Fruit fly (Drosophila melanogaster) whole organism, embryonic: Measurements from ENCODE around the gene CG34242.

Experiments used
- CG10565 ChIP-seq: fragments of 200-800 bp; sonication (Bioruptor generic); optimal IDR thresholded peaks from 3 replicates; lab custom pipeline; 2016; ENCODE audit warnings: missing biosample characterization, mild to moderate bottlenecking, missing genetic modification characterization
- CG11093 ChIP-seq: fragments of 200-800 bp; sonication (Bioruptor generic); IDR thresholded peaks from 3 replicates; pipeline ENCODE4 v1.3.6; 2022; ENCODE audit warnings: missing biosample characterization, missing genetic modification characterization
- CG11247 ChIP-seq: fragments of 200-800 bp; sonication (Bioruptor generic); IDR thresholded peaks from 2 replicates; pipeline ENCODE4 v1.3.6; 2022; ENCODE audit warnings: missing biosample characterization, missing genetic modification characterization
- CG11696 ChIP-seq: fragments of 200-800 bp; sonication (Bioruptor generic); IDR thresholded peaks from 2 replicates; pipeline ENCODE4 v1.3.6; 2022; ENCODE audit warnings: missing biosample characterization, missing genetic modification characterization
- CG12071 ChIP-seq: fragments of 200-800 bp; sonication (Bioruptor generic); optimal IDR thresholded peaks from 3 replicates; lab custom pipeline; 2018; ENCODE audit warnings: missing biosample characterization, mild to moderate bottlenecking, missing genetic modification characterization
- CG12219 ChIP-seq: fragments of 200-800 bp; sonication (Bioruptor generic); optimal IDR thresholded peaks from 3 replicates; lab custom pipeline; 2018; ENCODE audit warnings: missing biosample characterization, mild to moderate bottlenecking, missing genetic modification characterization
- CG13775 ChIP-seq: fragments of 200-800 bp; sonication (Bioruptor generic); optimal IDR thresholded peaks from 3 replicates; lab custom pipeline; 2017; ENCODE audit warnings: missing biosample characterization, mild to moderate bottlenecking, missing genetic modification characterization
- CG14050 ChIP-seq: fragments of 200-800 bp; sonication (Bioruptor generic); IDR thresholded peaks from 3 replicates; pipeline ENCODE4 v1.3.6; 2022; ENCODE audit warnings: missing biosample characterization, missing genetic modification characterization
- CG14441 ChIP-seq: fragments of 200-800 bp; sonication (Bioruptor generic); IDR thresholded peaks from 2 replicates; pipeline ENCODE4 v1.3.6; 2022; ENCODE audit warnings: missing biosample characterization, missing genetic modification characterization
- CG16863 ChIP-seq: fragments of 200-800 bp; sonication (Bioruptor generic); optimal IDR thresholded peaks from 3 replicates; lab custom pipeline; 2016; ENCODE audit warnings: missing biosample characterization, missing genetic modification characterization
- CG17361 ChIP-seq: fragments of 200-800 bp; sonication (Bioruptor generic); IDR thresholded peaks from 3 replicates; pipeline ENCODE4 v1.3.6; 2022; ENCODE audit warnings: missing biosample characterization, missing genetic modification characterization
- CG18011 ChIP-seq: fragments of 200-800 bp; sonication (Bioruptor generic); optimal IDR thresholded peaks from 2 replicates; lab custom pipeline; 2017; ENCODE audit warnings: missing biosample characterization, missing genetic modification characterization, mild to moderate bottlenecking, moderate library complexity, missing genotype
- CG18599 ChIP-seq: fragments of 200-800 bp; sonication (Bioruptor generic); optimal IDR thresholded peaks from 3 replicates; lab custom pipeline; 2017; ENCODE audit warnings: missing biosample characterization, missing genetic modification characterization, mild to moderate bottlenecking, moderate library complexity, missing genetic modification reagents
- CG18619 ChIP-seq: fragments of 200-800 bp; sonication (Bioruptor generic); optimal IDR thresholded peaks from 3 replicates; lab custom pipeline; 2017; ENCODE audit warnings: missing biosample characterization, mild to moderate bottlenecking, missing genetic modification characterization
- CG2712 ChIP-seq: fragments of 200-800 bp; optimal IDR thresholded peaks from 3 replicates; lab custom pipeline; 2019; ENCODE audit warnings: missing biosample characterization, mild to moderate bottlenecking, missing genetic modification characterization, moderate library complexity
- CG2875 ChIP-seq: fragments of 200-800 bp; sonication (Bioruptor generic); optimal IDR thresholded peaks from 2 replicates; lab custom pipeline; 2017; ENCODE audit warnings: missing biosample characterization, mild to moderate bottlenecking, missing genetic modification characterization, missing genetic modification reagents
- CG3163 ChIP-seq: fragments of 200-800 bp; sonication (Bioruptor generic); optimal IDR thresholded peaks from 3 replicates; lab custom pipeline; 2016; ENCODE audit warnings: missing biosample characterization, missing genetic modification characterization
- CG7357 ChIP-seq: fragments of 200-800 bp; sonication (Bioruptor generic); IDR thresholded peaks from 3 replicates; pipeline ENCODE4 v1.3.6; 2022; ENCODE audit warnings: missing biosample characterization, missing genetic modification characterization
- CTCF ChIP-seq: fragments of 200-800 bp; sonication (Bioruptor generic); optimal IDR thresholded peaks from 2 replicates; lab custom pipeline; 2017; ENCODE audit warnings: missing biosample characterization, mild to moderate bottlenecking, missing genetic modification characterization, moderate library complexity
- Camta ChIP-seq: fragments of 200-800 bp; sonication (Bioruptor generic); optimal IDR thresholded peaks from 2 replicates; lab custom pipeline; 2016; ENCODE audit warnings: missing biosample characterization, missing genetic modification characterization
- D19B ChIP-seq: fragments of 200-800 bp; sonication (Bioruptor generic); optimal IDR thresholded peaks from 2 replicates; lab custom pipeline; 2017; ENCODE audit warnings: missing biosample characterization, mild to moderate bottlenecking, missing genetic modification characterization
- Dll ChIP-seq: fragments of 200-800 bp; sonication (Bioruptor generic); IDR thresholded peaks from 4 replicates; pipeline ENCODE4 v1.3.6; 2022; ENCODE audit warnings: missing biosample characterization, missing genetic modification characterization; ENCODE audit not compliant: partially characterized antibody
- E2f2 ChIP-seq: fragments of 200-800 bp; sonication (Bioruptor generic); IDR thresholded peaks from 2 replicates; pipeline ENCODE4 v1.3.6; 2022; ENCODE audit warnings: missing biosample characterization, missing genetic modification characterization
- ERR ChIP-seq: fragments of 200-800 bp; sonication (Bioruptor generic); optimal IDR thresholded peaks from 2 replicates; lab custom pipeline; 2016; ENCODE audit warnings: missing biosample characterization, missing genetic modification characterization
- HmgZ ChIP-seq: fragments of 200-800 bp; sonication (Bioruptor generic); optimal IDR thresholded peaks from 2 replicates; lab custom pipeline; 2018; ENCODE audit warnings: missing biosample characterization, mild to moderate bottlenecking, missing genetic modification characterization
- Hmx ChIP-seq: fragments of 200-800 bp; sonication (Bioruptor generic); optimal IDR thresholded peaks from 2 replicates; lab custom pipeline; 2016; ENCODE audit warnings: missing biosample characterization, missing genetic modification characterization
- Hr78 ChIP-seq, 2 experiments: fragments of 200-800 bp in 1 of 2; fragments of >200 bp in 1 of 2; sonication (Bioruptor generic) in 1 of 2; optimal IDR thresholded peaks; 2 replicates each; lab custom pipeline; 2017 to 2019; ENCODE audit warnings: missing biosample characterization in 2 of 2, missing genetic modification characterization in 2 of 2, mild to moderate bottlenecking in 1 of 2, moderate library complexity in 1 of 2
- Max ChIP-seq: fragments of 200-800 bp; sonication (Bioruptor generic); optimal IDR thresholded peaks from 2 replicates; lab custom pipeline; 2016; ENCODE audit warnings: missing biosample characterization, mild to moderate bottlenecking, missing genetic modification characterization
- Mes4 ChIP-seq: fragments of 200-800 bp; sonication (Bioruptor generic); optimal IDR thresholded peaks from 2 replicates; lab custom pipeline; 2016; ENCODE audit warnings: missing biosample characterization, missing genetic modification characterization
- Mrtf ChIP-seq: fragments of 200-800 bp; sonication (Bioruptor generic); IDR thresholded peaks from 3 replicates; pipeline ENCODE4 v1.3.6; 2022; ENCODE audit warnings: missing biosample characterization, missing genetic modification characterization
- NFAT ChIP-seq: fragments of 200-800 bp; sonication (Bioruptor generic); IDR thresholded peaks from 2 replicates; pipeline ENCODE4 v1.3.6; 2022; ENCODE audit warnings: missing biosample characterization, missing genetic modification characterization
- Xbp1 ChIP-seq: fragments of 200-800 bp; sonication (Bioruptor generic); optimal IDR thresholded peaks from 3 replicates; lab custom pipeline; 2016; ENCODE audit warnings: missing biosample characterization, mild to moderate bottlenecking, missing genetic modification characterization
- ac ChIP-seq: fragments of 200-800 bp; sonication (Bioruptor generic); optimal IDR thresholded peaks from 3 replicates; lab custom pipeline; 2017; ENCODE audit warnings: missing biosample characterization, mild to moderate bottlenecking, missing genetic modification characterization
- aop ChIP-seq: fragments of 200-800 bp; sonication (Bioruptor generic); IDR thresholded peaks from 2 replicates; pipeline ENCODE4 v1.3.6; 2022; ENCODE audit warnings: missing biosample characterization, missing genetic modification characterization
- chinmo ChIP-seq: fragments of 200-800 bp; sonication (Bioruptor generic); IDR thresholded peaks from 4 replicates; pipeline ENCODE4 v1.3.6; 2022; ENCODE audit warnings: missing biosample characterization, missing genetic modification characterization; ENCODE audit not compliant: partially characterized antibody
- corto ChIP-seq: fragments of 200-800 bp; sonication (Bioruptor generic); optimal IDR thresholded peaks from 2 replicates; lab custom pipeline; 2016; ENCODE audit warnings: missing biosample characterization, mild to moderate bottlenecking, missing genetic modification characterization, moderate library complexity
- dmrt99B ChIP-seq: fragments of 200-800 bp; sonication (Bioruptor generic); optimal IDR thresholded peaks from 2 replicates; lab custom pipeline; 2018; ENCODE audit warnings: missing biosample characterization, mild to moderate bottlenecking, missing genetic modification characterization, moderate library complexity
- gem ChIP-seq: fragments of 200-800 bp; sonication (Bioruptor generic); optimal IDR thresholded peaks from 2 replicates; lab custom pipeline; 2019; ENCODE audit warnings: missing biosample characterization, mild to moderate bottlenecking, missing genetic modification characterization, moderate library complexity
- hbn ChIP-seq: fragments of 200-800 bp; sonication (Bioruptor generic); IDR thresholded peaks from 2 replicates; pipeline ENCODE4 v1.3.6; 2022; ENCODE audit warnings: missing biosample characterization, missing genetic modification characterization; ENCODE audit not compliant: partially characterized antibody
- klu ChIP-seq: fragments of 200-800 bp; sonication (Bioruptor generic); IDR thresholded peaks from 2 replicates; pipeline ENCODE4 v1.3.6; 2022; ENCODE audit warnings: missing biosample characterization, missing genetic modification characterization
- maf-S ChIP-seq: fragments of 200-800 bp; sonication (Bioruptor generic); optimal IDR thresholded peaks from 2 replicates; lab custom pipeline; 2016; ENCODE audit warnings: missing biosample characterization, missing genetic modification characterization
- org-1 ChIP-seq: fragments of 200-800 bp; sonication (Bioruptor generic); optimal IDR thresholded peaks from 2 replicates; lab custom pipeline; 2017; ENCODE audit warnings: missing biosample characterization, missing genetic modification characterization
- pan ChIP-seq, 4 experiments: fragments of >200 bp in 3 of 4; fragments of 200-800 bp in 1 of 4; sonication (Bioruptor generic) in 1 of 4; optimal IDR thresholded peaks in 3 of 4; IDR thresholded peaks in 1 of 4; 2 replicates each; pipeline versions ENCODE4 v1.3.6 to Lab custom; 2017 to 2022; ENCODE audit warnings: missing biosample characterization in 2 of 4, missing genetic modification characterization in 2 of 4, mixed read lengths in 1 of 4
- pnt ChIP-seq: fragments of 200-800 bp; sonication (Bioruptor generic); optimal IDR thresholded peaks from 3 replicates; lab custom pipeline; 2016; ENCODE audit warnings: missing biosample characterization, missing genetic modification characterization
- pros ChIP-seq: fragments of 200-800 bp; sonication (Bioruptor generic); optimal IDR thresholded peaks from 3 replicates; lab custom pipeline; 2019; ENCODE audit warnings: missing biosample characterization, mild to moderate bottlenecking, missing genetic modification characterization, moderate library complexity
- sna ChIP-seq: fragments of 200-800 bp; sonication (Bioruptor generic); IDR thresholded peaks from 2 replicates; pipeline ENCODE4 v1.3.6; 2022; ENCODE audit warnings: missing biosample characterization, missing genetic modification characterization; ENCODE audit not compliant: partially characterized antibody
- tll ChIP-seq, 2 experiments: fragments of 200-800 bp in 1 of 2; fragments of >200 bp in 1 of 2; sonication (Bioruptor generic) in 1 of 2; optimal IDR thresholded peaks; 2 replicates each; lab custom pipeline; 2017 to 2019; ENCODE audit warnings: missing biosample characterization in 2 of 2, missing genetic modification characterization in 2 of 2, mild to moderate bottlenecking in 1 of 2, moderate library complexity in 1 of 2
- ttk ChIP-seq: fragments of 200-800 bp; sonication (Bioruptor generic); IDR thresholded peaks from 2 replicates; pipeline ENCODE4 v2.1.2; 2022; ENCODE audit warnings: missing biosample characterization, missing genetic modification characterization
- zfh1 ChIP-seq: fragments of 200-800 bp; sonication (Bioruptor generic); IDR thresholded peaks from 3 replicates; pipeline ENCODE4 v1.3.6; 2022; ENCODE audit warnings: missing biosample characterization, missing genetic modification characterization

The CG34242 gene

dm6 chr3L:12529431-12530007, 4.3 kb upstream of the CG34242 start (continued):
- peak; percentile 60 for TF ChIP-seq CG2712 (tag; lab: Kevin White, UChicago)
- TF ChIP-seq Hr78 (GFP tag; optimal IDR thresholded peaks at IDR 0.05; lab: Kevin White, UChicago) = peak in 1 of 2 experiments; percentile 53
- TF ChIP-seq zfh1 = peak; percentile 68
- TF ChIP-seq CG13775 (GFP tag; lab: Kevin White, UChicago) = peak; percentile 15
- TF ChIP-seq CTCF (GFP tag; lab: Kevin White, UChicago) = peak; percentile 15
- peak; percentile 62 for TF ChIP-seq CG12219 (GFP tag; lab: Kevin White, UChicago)
- 0 out of 3 replicates have a peak, but pooled peaks have one; percentile 29 for TF ChIP-seq CG7357 (GFP tag; lab: Robert Waterston, UW)
- TF ChIP-seq pan (optimal IDR thresholded peaks at IDR 0.05; lab: Kevin White, UChicago) = no peak
- peak in 1 of 2 experiments; percentile 60 for TF ChIP-seq pan (GFP tag; optimal IDR thresholded peaks at IDR 0.05 in 1 of 2, IDR thresholded peaks at IDR 0.05 in 1 of 2)
- TF ChIP-seq Mes4 = peak; percentile 32
- TF ChIP-seq NFAT (GFP tag; lab: Robert Waterston, UW) = no peak
- no peak for TF ChIP-seq Mrtf (GFP tag; lab: Robert Waterston, UW)
- peak; percentile 21 for TF ChIP-seq CG18619
- TF ChIP-seq maf-S (GFP tag; lab: Kevin White, UChicago) = no peak
- TF ChIP-seq D19B (GFP tag; lab: Kevin White, UChicago) = no peak
- 0 out of 2 replicates have a peak, but pooled peaks have one; percentile 43 for TF ChIP-seq CG11247 (GFP tag; lab: Robert Waterston, UW)
- TF ChIP-seq CG11093 = no peak
- TF ChIP-seq Max = no peak
- no peak for TF ChIP-seq E2f2 (GFP tag; lab: Robert Waterston, UW)
- TF ChIP-seq CG18011 (GFP tag; lab: Kevin White, UChicago) = peak; percentile 38
- TF ChIP-seq org-1 (GFP tag; lab: Kevin White, UChicago) = peak; percentile 13
- TF ChIP-seq CG18599 (GFP tag; lab: Kevin White, UChicago) = peak; percentile 33
- TF ChIP-seq CG11696 (GFP tag; lab: Robert Waterston, UW) = peak; percentile 97
- TF ChIP-seq aop = no peak
- no peak for TF ChIP-seq hbn (GFP tag; lab: Robert Waterston, UW)
- TF ChIP-seq Xbp1 (GFP tag; lab: Kevin White, UChicago) = peak; percentile 54
- no peak for TF ChIP-seq tll (GFP tag; optimal IDR thresholded peaks at IDR 0.05; lab: Kevin White, UChicago)
- no peak for TF ChIP-seq pros
- TF ChIP-seq CG3163 = no peak
- TF ChIP-seq ERR = no peak
- TF ChIP-seq CG2875 (GFP tag; lab: Kevin White, UChicago) = peak; percentile 42
- no peak for TF ChIP-seq HmgZ (tag; lab: Kevin White, UChicago)
- TF ChIP-seq Camta (GFP tag; lab: Kevin White, UChicago) = peak; percentile 14
- peak; percentile 68 for TF ChIP-seq CG14441 (GFP tag; lab: Robert Waterston, UW)
- TF ChIP-seq Hmx (GFP tag; lab: Kevin White, UChicago) = no peak
- TF ChIP-seq CG12071 (GFP tag; lab: Kevin White, UChicago) = peak; percentile 25
- peak; percentile 50; the same call in 1 of the 2 replicates for TF ChIP-seq ttk (GFP tag; lab: Robert Waterston, UW)
- TF ChIP-seq CG10565 (GFP tag; lab: Kevin White, UChicago) = no peak
- TF ChIP-seq dmrt99B (tag; lab: Kevin White, UChicago) = peak; percentile 67
- TF ChIP-seq Dll (GFP tag; lab: Robert Waterston, UW) = no peak
- no peak for TF ChIP-seq pnt (GFP tag; lab: Kevin White, UChicago)
- TF ChIP-seq sna = no peak
- TF ChIP-seq CG14050 (GFP tag; lab: Robert Waterston, UW) = peak; percentile 48; the same call in 1 of the 3 replicates
- peak; percentile 62 for TF ChIP-seq corto
- no peak for TF ChIP-seq ac (GFP tag; lab: Kevin White, UChicago)
- peak; percentile 62 for TF ChIP-seq gem (tag; lab: Kevin White, UChicago)
- peak; percentile 6 for TF ChIP-seq CG16863 (GFP tag; lab: Kevin White, UChicago)
- no peak for TF ChIP-seq klu
- no peak for TF ChIP-seq chinmo (GFP tag; lab: Robert Waterston, UW)
- TF ChIP-seq CG17361 (GFP tag; lab: Robert Waterston, UW) = peak; percentile 10; the same call in 2 of the 3 replicates
